Worm (Caenorhabditis elegans) whole organism, early embryonic: ENCODE measurements around the gene T28A11.25.

Source experiments
- F13C5.2 ChIP-seq: sonication (generic microtip); optimal IDR thresholded peaks from 2 replicates; lab custom pipeline; 2017; ENCODE audit warnings: mild to moderate bottlenecking, missing genetic modification characterization, inconsistent platforms, missing compliant biosample characterization
- aly-1 ChIP-seq: sonication (generic microtip); optimal IDR thresholded peaks from 2 replicates; lab custom pipeline; 2016; ENCODE audit warnings: missing genetic modification characterization, missing compliant biosample characterization
- ama-1 ChIP-seq: fragments of 150-350 bp; optimal IDR thresholded peaks from 2 replicates; lab custom pipeline; 2014
- ceh-13 ChIP-seq: fragments of 200-800 bp; sonication (Bioruptor generic); optimal IDR thresholded peaks from 2 replicates; lab custom pipeline; 2018; ENCODE audit warnings: mild to moderate bottlenecking, missing genetic modification characterization, missing compliant biosample characterization
- scrt-1 ChIP-seq: fragments of 200-800 bp; sonication (Bioruptor generic); IDR thresholded peaks from 2 replicates; pipeline ENCODE4 v1.3.6; 2022; ENCODE audit warnings: missing genetic modification characterization, missing compliant biosample characterization
- sea-1 ChIP-seq: fragments of 200-800 bp; sonication (Bioruptor generic); conservative IDR thresholded peaks from 2 replicates; pipeline ENCODE4 v1.3.6; 2022; ENCODE audit warnings: missing genetic modification characterization, missing compliant biosample characterization

- no peak for TF ChIP-seq sea-1 (GFP tag; lab: Robert Waterston, UW)
- TF ChIP-seq aly-1 (tag; lab: Kevin White, UChicago) = no peak
- no peak for TF ChIP-seq F13C5.2 (tag; lab: Kevin White, UChicago)
- TF ChIP-seq ceh-13 = no peak
- no peak for TF ChIP-seq scrt-1 (GFP tag; lab: Robert Waterston, UW)
- no peak for TF ChIP-seq ama-1 (lab: Kevin White, UChicago)
These were observed 7.6 kb downstream of the T28A11.25 start, which contains the start of gene F35F10.6 for ce11 chrV:3289267-3289666.
